Fruit fly (Drosophila melanogaster): ENCODE measurements around the gene CG8565.

The CG8565 gene

DNA sequence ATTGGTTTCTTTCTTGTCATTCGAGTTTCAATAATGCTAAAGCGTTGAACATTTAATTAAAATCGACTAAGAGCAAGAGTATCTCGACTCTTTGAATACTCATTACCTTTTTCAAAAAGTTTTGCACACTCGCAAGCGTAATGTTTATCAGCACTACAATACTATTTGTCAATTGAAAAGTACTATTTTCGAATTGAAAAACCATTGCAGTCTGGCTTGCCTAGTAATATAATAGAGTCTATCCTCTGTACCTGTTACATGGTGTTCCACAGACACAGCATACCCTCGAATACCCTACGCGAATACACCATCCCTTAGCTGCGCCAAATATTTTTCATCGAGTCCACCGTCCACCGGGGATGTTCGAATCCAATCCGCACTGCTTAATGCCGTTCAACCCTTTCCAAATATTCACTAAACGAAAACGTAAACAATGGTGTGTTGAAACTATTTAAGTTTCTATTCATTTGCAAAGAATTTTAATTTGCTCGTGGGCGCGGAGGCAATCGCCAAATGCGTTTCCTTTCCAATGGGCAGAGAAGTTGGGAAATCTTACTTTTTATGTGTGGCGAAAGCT, 18.9 kb upstream of the CG8565 start (continued):
- no peak for TF ChIP-seq az2 (GFP tag; optimal IDR thresholded peaks at IDR 0.05)
- peak; percentile 1 for TF ChIP-seq CG16815 (GFP tag; optimal IDR thresholded peaks at IDR 0.05)
- no peak for TF ChIP-seq Hr39 (optimal IDR thresholded peaks at IDR 0.05)
- TF ChIP-seq chn (GFP tag; optimal IDR thresholded peaks at IDR 0.05) = peak; percentile 25
- TF ChIP-seq seq (GFP tag; IDR thresholded peaks at IDR 0.05) = peak; percentile 56; the same call in 1 of the 2 replicates
- TF ChIP-seq lola (GFP tag; optimal IDR thresholded peaks at IDR 0.05) = peak in 1 of 3 experiments; percentile 43
- peak; percentile 84 for TF ChIP-seq row (GFP tag; IDR thresholded peaks at IDR 0.05)
- TF ChIP-seq CG12659 (GFP tag; optimal IDR thresholded peaks at IDR 0.05) = peak; percentile 18
- TF ChIP-seq HLH54F (GFP tag; optimal IDR thresholded peaks at IDR 0.05) = peak; percentile 1
- TF ChIP-seq nmo (GFP tag; optimal IDR thresholded peaks at IDR 0.05) = peak; percentile 46
- peak in 1 of 2 experiments; percentile 36 for TF ChIP-seq eve (GFP tag; optimal IDR thresholded peaks at IDR 0.05)
- peak; percentile 33; the same call in 1 of the 2 replicates for TF ChIP-seq CG32532 (GFP tag; IDR thresholded peaks at IDR 0.05)
- TF ChIP-seq dmrt11E (tag; optimal IDR thresholded peaks at IDR 0.05) = peak; percentile 46
- no peak for TF ChIP-seq lov (optimal IDR thresholded peaks at IDR 0.05)
- 0 out of 3 replicates have a peak, but pooled peaks have one; percentile 37 for TF ChIP-seq lov (GFP tag; IDR thresholded peaks at IDR 0.05)
- TF ChIP-seq dmrt99B (tag; optimal IDR thresholded peaks at IDR 0.05) = no peak
- 0 out of 2 replicates have a peak, but pooled peaks have one; percentile 6 for TF ChIP-seq CG14441 (GFP tag; IDR thresholded peaks at IDR 0.05)
- TF ChIP-seq Camta (GFP tag; optimal IDR thresholded peaks at IDR 0.05) = peak; percentile 11
- TF ChIP-seq pum (GFP tag; optimal IDR thresholded peaks at IDR 0.05) = peak; percentile 11
- TF ChIP-seq Dbx (GFP tag; IDR thresholded peaks at IDR 0.05) = 0 out of 3 replicates have a peak, but pooled peaks have one; percentile 19
- TF ChIP-seq Xrp1 (GFP tag; IDR thresholded peaks at IDR 0.05) = peak; percentile 52
- TF ChIP-seq ind (GFP tag; optimal IDR thresholded peaks at IDR 0.05) = peak; percentile 29
- TF ChIP-seq HmgZ (tag; optimal IDR thresholded peaks at IDR 0.05) = peak; percentile 16
- peak; percentile 43 for TF ChIP-seq CG17359 (tag; optimal IDR thresholded peaks at IDR 0.05)
- no peak for TF ChIP-seq CG12391 (tag; optimal IDR thresholded peaks at IDR 0.05)
- peak; percentile 45 for TF ChIP-seq CG10979 (tag; optimal IDR thresholded peaks at IDR 0.05)
- no peak for TF ChIP-seq D (optimal IDR thresholded peaks at IDR 0.05)
- TF ChIP-seq D (GFP tag; optimal IDR thresholded peaks at IDR 0.05) = no peak
- peak in 1 of 2 experiments; percentile 50 for TF ChIP-seq pan (optimal IDR thresholded peaks at IDR 0.05)
- TF ChIP-seq pan (GFP tag; optimal IDR thresholded peaks at IDR 0.05 in 1 of 2, IDR thresholded peaks at IDR 0.05 in 1 of 2) = peak in 1 of 2 experiments; percentile 14
- peak; percentile 45 for TF ChIP-seq CG13424 (tag; optimal IDR thresholded peaks at IDR 0.05)
- peak; percentile 94 for TF ChIP-seq Ets65A (GFP tag)
- TF ChIP-seq CG15601 (tag; optimal IDR thresholded peaks at IDR 0.05) = peak; percentile 4
- peak; percentile 43 for TF ChIP-seq Xbp1 (GFP tag; optimal IDR thresholded peaks at IDR 0.05)
- peak; percentile 42 for TF ChIP-seq Ptx1 (GFP tag; IDR thresholded peaks at IDR 0.05)
- peak; percentile 89 for TF ChIP-seq sens (GFP tag)
- peak; percentile 25 for TF ChIP-seq Fer1 (GFP tag; optimal IDR thresholded peaks at IDR 0.05)
- TF ChIP-seq CG3726 (GFP tag; IDR thresholded peaks at IDR 0.05) = no peak
- no peak for TF ChIP-seq YL-1 (GFP tag; optimal IDR thresholded peaks at IDR 0.05)
- TF ChIP-seq Med (GFP tag) = peak; percentile 82
- peak; percentile 14 for TF ChIP-seq CG1233 (GFP tag; optimal IDR thresholded peaks at IDR 0.05)
- TF ChIP-seq CG14710 (tag; optimal IDR thresholded peaks at IDR 0.05) = peak; percentile 38
- TF ChIP-seq D19A (tag; optimal IDR thresholded peaks at IDR 0.05) = peak; percentile 39
- peak; percentile 10 for TF ChIP-seq pnt (GFP tag; optimal IDR thresholded peaks at IDR 0.05)
- TF ChIP-seq H2.0 (GFP tag; IDR thresholded peaks at IDR 0.05) = peak; percentile 16; the same call in 1 of the 2 replicates
- peak; percentile 90 for TF ChIP-seq D19B (GFP tag; optimal IDR thresholded peaks at IDR 0.05)
- peak; percentile 53; the same call in 1 of the 2 replicates for TF ChIP-seq stc (GFP tag; IDR thresholded peaks at IDR 0.05)
- peak; percentile 1 for TF ChIP-seq Ssrp (tag; optimal IDR thresholded peaks at IDR 0.05)
- TF ChIP-seq bigmax (GFP tag; optimal IDR thresholded peaks at IDR 0.05) = no peak
- no peak for TF ChIP-seq CG3281 (GFP tag; optimal IDR thresholded peaks at IDR 0.05)
- TF ChIP-seq Chrac-16 (GFP tag; optimal IDR thresholded peaks at IDR 0.05) = peak; percentile 26

All from whole organism, embryonic.